Worm (Caenorhabditis elegans) whole organism, L3 larva: ENCODE measurements around the gene C45B11.6.

Experiments used
- fkh-10 ChIP-seq: sonication (generic microtip); optimal IDR thresholded peaks from 2 replicates; lab custom pipeline; 2017; ENCODE audit warnings: missing biosample characterization, missing genetic modification reagents, missing genetic modification characterization
- nfya-1 ChIP-seq: sonication (generic microtip); optimal IDR thresholded peaks from 2 replicates; lab custom pipeline; 2017; ENCODE audit warnings: missing genetic modification characterization, mild to moderate bottlenecking, missing compliant biosample characterization, antibody characterized with exemption, moderate library complexity; ENCODE audit not compliant: insufficient read depth
- ztf-11 ChIP-seq: fragments of 150-350 bp; optimal IDR thresholded peaks from 2 replicates; lab custom pipeline; 2014; ENCODE audit warnings: missing biosample characterization, missing genetic modification characterization

DNA sequence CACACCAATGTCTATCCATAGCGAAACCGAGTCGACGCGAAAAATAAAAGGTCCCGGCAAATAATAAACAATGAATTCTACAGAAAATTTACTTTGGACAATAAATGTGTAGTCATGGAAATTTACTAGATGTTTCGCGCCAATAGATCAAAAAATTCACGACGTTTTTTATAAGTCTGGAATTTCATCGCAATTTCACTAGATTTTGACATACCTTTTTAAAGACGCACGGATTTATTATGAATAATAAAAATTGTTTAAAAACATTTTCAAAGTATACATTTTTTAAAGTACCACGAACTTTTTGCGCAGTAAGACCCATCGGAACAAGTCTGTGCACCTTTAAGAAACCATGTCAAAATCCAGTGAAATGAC lies 32.1 kb downstream of the C45B11.6 start:
- TF ChIP-seq ztf-11 (tag; lab: Kevin White, UChicago) (no peak), nfya-1 (no peak), fkh-10 (no peak)
